Fruit fly (Drosophila melanogaster) whole organism, adult: ENCODE data around the gene Nepl9.

ENCODE experiments used
- CG11617 ChIP-seq: fragments of 200-800 bp; sonication (Bioruptor generic); optimal IDR thresholded peaks from 2 replicates; lab custom pipeline; 2017; ENCODE audit warnings: mild to moderate bottlenecking, missing biosample characterization, missing genetic modification reagents, missing genetic modification characterization
- CG12768 ChIP-seq: fragments of 200-800 bp; sonication (Bioruptor generic); optimal IDR thresholded peaks from 2 replicates; lab custom pipeline; 2017; ENCODE audit warnings: missing biosample characterization, missing genetic modification characterization, mild to moderate bottlenecking, moderate library complexity, missing genetic modification reagents
- CG14711 ChIP-seq: fragments of 200-800 bp; sonication (Bioruptor generic); optimal IDR thresholded peaks from 2 replicates; lab custom pipeline; 2018; ENCODE audit warnings: missing biosample characterization, mild to moderate bottlenecking, missing genetic modification characterization, moderate library complexity
- CG1620 ChIP-seq: fragments of 200-800 bp; sonication (Bioruptor generic); optimal IDR thresholded peaks from 2 replicates; lab custom pipeline; 2016; ENCODE audit warnings: missing biosample characterization, missing genetic modification characterization
- CG33017 ChIP-seq: fragments of 200-800 bp; sonication (Bioruptor generic); optimal IDR thresholded peaks from 2 replicates; lab custom pipeline; 2018; ENCODE audit warnings: missing biosample characterization, mild to moderate bottlenecking, missing genetic modification characterization, moderate library complexity
- CG7045 ChIP-seq: fragments of 200-800 bp; sonication (Bioruptor generic); optimal IDR thresholded peaks from 2 replicates; lab custom pipeline; 2017; ENCODE audit warnings: missing biosample characterization, mild to moderate bottlenecking, missing genetic modification characterization
- Hr96 ChIP-seq: fragments of 200-800 bp; sonication (Bioruptor generic); optimal IDR thresholded peaks from 2 replicates; lab custom pipeline; 2016; ENCODE audit warnings: missing biosample characterization, missing genetic modification characterization
- bab1 ChIP-seq: fragments of 200-800 bp; sonication (Bioruptor generic); optimal IDR thresholded peaks from 3 replicates; lab custom pipeline; 2019; ENCODE audit warnings: missing biosample characterization, mild to moderate bottlenecking, missing genetic modification characterization, moderate library complexity
- cic ChIP-seq: fragments of 200-800 bp; sonication (Bioruptor generic); optimal IDR thresholded peaks from 2 replicates; lab custom pipeline; 2017; ENCODE audit warnings: missing biosample characterization, mild to moderate bottlenecking, missing genetic modification characterization, moderate library complexity
- cnc ChIP-seq, 2 experiments: fragments of >200 bp; optimal IDR thresholded peaks; 2 replicates each; lab custom pipeline; 2017
- kay ChIP-seq: fragments of 200-800 bp; sonication (Bioruptor generic); peaks from one replicate; lab custom pipeline; 2016; ENCODE audit warnings: missing biosample characterization, missing genetic modification characterization, borderline replicate concordance
- ovo ChIP-seq: fragments of 200-800 bp; sonication (Bioruptor generic); optimal IDR thresholded peaks from 2 replicates; lab custom pipeline; 2016; ENCODE audit warnings: missing biosample characterization, missing genetic modification characterization
- pad ChIP-seq: fragments of 200-800 bp; sonication (Bioruptor generic); optimal IDR thresholded peaks from 3 replicates; lab custom pipeline; 2017; ENCODE audit warnings: missing biosample characterization, missing genetic modification characterization, mild to moderate bottlenecking, moderate library complexity, missing genetic modification reagents
- toe ChIP-seq: fragments of 200-800 bp; sonication (Bioruptor generic); optimal IDR thresholded peaks from 2 replicates; lab custom pipeline; 2016; ENCODE audit warnings: missing biosample characterization, missing genetic modification characterization

dm6 chr2L:16826872-16827506 lies 10.1 kb downstream of the Nepl9 start, which contains the start of gene AspRS-m:
- TF ChIP-seq kay: no peak
- TF ChIP-seq pad (GFP tag; lab: Kevin White, UChicago): no peak
- TF ChIP-seq CG33017 (tag; lab: Kevin White, UChicago): no peak
- TF ChIP-seq CG7045 (GFP tag; lab: Kevin White, UChicago): no peak
- TF ChIP-seq ovo: no peak
- no peak for TF ChIP-seq CG11617
- TF ChIP-seq cic: no peak
- no peak for TF ChIP-seq Hr96 (GFP tag; lab: Kevin White, UChicago)
- no peak for TF ChIP-seq CG1620 (GFP tag; lab: Kevin White, UChicago)
- peak; percentile 6 for TF ChIP-seq bab1 (GFP tag; lab: Kevin White, UChicago)
- TF ChIP-seq CG12768 (GFP tag; lab: Kevin White, UChicago): no peak
- TF ChIP-seq toe: peak; percentile 10
- TF ChIP-seq cnc (optimal IDR thresholded peaks at IDR 0.05; lab: Kevin White, UChicago): no peak
- TF ChIP-seq CG14711 (tag; lab: Kevin White, UChicago): peak; percentile 40
